Fruit fly (Drosophila melanogaster) whole organism, prepupa: ENCODE results near the gene Ppat-Dpck.

Source experiments
- Blimp-1 ChIP-seq: fragments of 200-800 bp; sonication (Bioruptor generic); optimal IDR thresholded peaks from 3 replicates; lab custom pipeline; 2017; ENCODE audit warnings: missing biosample characterization, missing genetic modification characterization, mild to moderate bottlenecking, moderate library complexity, missing genetic modification reagents
- CG10631 ChIP-seq: fragments of 200-800 bp; sonication (Bioruptor generic); optimal IDR thresholded peaks from 2 replicates; lab custom pipeline; 2016; ENCODE audit warnings: missing biosample characterization, missing genetic modification characterization
- CG10669 ChIP-seq: fragments of 200-800 bp; sonication (Bioruptor generic); optimal IDR thresholded peaks from 3 replicates; lab custom pipeline; 2018; ENCODE audit warnings: missing biosample characterization, mild to moderate bottlenecking, missing genetic modification characterization, moderate library complexity
- CG11762 ChIP-seq: fragments of 200-800 bp; sonication (Bioruptor generic); optimal IDR thresholded peaks from 3 replicates; lab custom pipeline; 2016; ENCODE audit warnings: missing biosample characterization, missing genetic modification characterization; ENCODE audit not compliant: insufficient read depth
- CG15336 ChIP-seq: fragments of 200-800 bp; sonication (Bioruptor generic); IDR thresholded peaks from 2 replicates; pipeline ENCODE4 v1.3.6; 2022; ENCODE audit warnings: missing biosample characterization, missing genetic modification characterization
- CG1621 ChIP-seq: fragments of 200-800 bp; sonication (Bioruptor generic); optimal IDR thresholded peaks from 3 replicates; lab custom pipeline; 2018; ENCODE audit warnings: missing biosample characterization, mild to moderate bottlenecking, missing genetic modification characterization
- CG16779 ChIP-seq: fragments of 200-800 bp; sonication (Bioruptor generic); optimal IDR thresholded peaks from 3 replicates; lab custom pipeline; 2017; ENCODE audit warnings: missing biosample characterization, mild to moderate bottlenecking, missing genetic modification characterization
- CG3032 ChIP-seq: fragments of 200-800 bp; optimal IDR thresholded peaks from 2 replicates; lab custom pipeline; 2019; ENCODE audit warnings: missing biosample characterization, mild to moderate bottlenecking, missing genetic modification characterization, moderate library complexity
- CG32006 ChIP-seq: fragments of 200-800 bp; sonication (Bioruptor generic); optimal IDR thresholded peaks from 3 replicates; lab custom pipeline; 2017; ENCODE audit warnings: missing biosample characterization, mild to moderate bottlenecking, missing genetic modification characterization
- CG34406 ChIP-seq: fragments of 200-800 bp; sonication (Bioruptor generic); optimal IDR thresholded peaks from 3 replicates; lab custom pipeline; 2016; ENCODE audit warnings: missing biosample characterization, missing genetic modification characterization
- CG3919 ChIP-seq: fragments of 200-800 bp; sonication (Bioruptor generic); optimal IDR thresholded peaks from 3 replicates; lab custom pipeline; 2016; ENCODE audit warnings: missing biosample characterization, missing genetic modification characterization
- CG4318 ChIP-seq: fragments of 200-800 bp; sonication (Bioruptor generic); optimal IDR thresholded peaks from 3 replicates; lab custom pipeline; 2017; ENCODE audit warnings: missing biosample characterization, mild to moderate bottlenecking, missing genetic modification characterization
- CG6276 ChIP-seq: fragments of 200-800 bp; sonication (Bioruptor generic); optimal IDR thresholded peaks from 2 replicates; lab custom pipeline; 2017; ENCODE audit warnings: missing biosample characterization, mild to moderate bottlenecking, missing genetic modification characterization
- CG6792 ChIP-seq: fragments of 200-800 bp; sonication (Bioruptor generic); optimal IDR thresholded peaks from 3 replicates; lab custom pipeline; 2016; ENCODE audit warnings: missing biosample characterization, missing genetic modification characterization
- CG6808 ChIP-seq: fragments of 200-800 bp; sonication (Bioruptor generic); optimal IDR thresholded peaks from 3 replicates; lab custom pipeline; 2017; ENCODE audit warnings: missing biosample characterization, missing genetic modification characterization, mild to moderate bottlenecking, moderate library complexity, missing genetic modification reagents
- CG7368 ChIP-seq: fragments of 200-800 bp; sonication (Bioruptor generic); optimal IDR thresholded peaks from 3 replicates; lab custom pipeline; 2016; ENCODE audit warnings: missing biosample characterization, missing genetic modification characterization
- CG8119 ChIP-seq: fragments of 200-800 bp; sonication (Bioruptor generic); IDR thresholded peaks from 3 replicates; pipeline ENCODE4 v1.3.6; 2022; ENCODE audit warnings: missing biosample characterization, missing genetic modification characterization
- CG8319 ChIP-seq: fragments of 200-800 bp; sonication (Bioruptor generic); optimal IDR thresholded peaks from 3 replicates; lab custom pipeline; 2016; ENCODE audit warnings: missing biosample characterization, missing genetic modification characterization
- CG9139 ChIP-seq: fragments of 200-800 bp; sonication (Bioruptor generic); optimal IDR thresholded peaks from 3 replicates; lab custom pipeline; 2017; ENCODE audit warnings: missing biosample characterization, mild to moderate bottlenecking, missing genetic modification characterization
- Eip78C ChIP-seq: fragments of 200-800 bp; sonication (Bioruptor generic); peaks from one replicate; lab custom pipeline; 2016; ENCODE audit warnings: missing biosample characterization, missing genetic modification characterization
- Eip93F ChIP-seq: fragments of 200-800 bp; sonication (Bioruptor generic); optimal IDR thresholded peaks from 2 replicates; lab custom pipeline; 2016; ENCODE audit warnings: missing biosample characterization, mild to moderate bottlenecking, missing genetic modification characterization
- Ets21C ChIP-seq: fragments of 200-800 bp; sonication (Bioruptor generic); optimal IDR thresholded peaks from 3 replicates; lab custom pipeline; 2016; ENCODE audit warnings: missing biosample characterization, missing genetic modification characterization
- Gug ChIP-seq: fragments of 200-800 bp; sonication (Bioruptor generic); IDR thresholded peaks from 2 replicates; pipeline ENCODE4 v1.3.6; 2022; ENCODE audit warnings: missing biosample characterization, missing genetic modification characterization
- Hr39 ChIP-seq: fragments of 200-800 bp; sonication (Bioruptor generic); optimal IDR thresholded peaks from 2 replicates; lab custom pipeline; 2016; ENCODE audit warnings: missing biosample characterization, missing genetic modification characterization
- Hr4 ChIP-seq: fragments of 200-800 bp; sonication (Bioruptor generic); optimal IDR thresholded peaks from 3 replicates; lab custom pipeline; 2016; ENCODE audit warnings: missing biosample characterization, missing genetic modification characterization
- Lpt ChIP-seq: fragments of 200-800 bp; sonication (Bioruptor generic); optimal IDR thresholded peaks from 3 replicates; lab custom pipeline; 2016; ENCODE audit warnings: missing biosample characterization, missing genetic modification characterization
- Met ChIP-seq: fragments of 200-800 bp; sonication (Bioruptor generic); optimal IDR thresholded peaks from 3 replicates; lab custom pipeline; 2016; ENCODE audit warnings: missing biosample characterization, missing genetic modification characterization
- Sox14 ChIP-seq: fragments of 200-800 bp; sonication (Bioruptor generic); optimal IDR thresholded peaks from 3 replicates; lab custom pipeline; 2016; ENCODE audit warnings: missing biosample characterization, missing genetic modification characterization
- Sox15 ChIP-seq: fragments of 200-800 bp; sonication (Bioruptor generic); optimal IDR thresholded peaks from 3 replicates; lab custom pipeline; 2016; ENCODE audit warnings: missing biosample characterization, missing genetic modification characterization
- achi ChIP-seq: fragments of 200-800 bp; sonication (Bioruptor generic); optimal IDR thresholded peaks from 3 replicates; lab custom pipeline; 2016; ENCODE audit warnings: missing biosample characterization, missing genetic modification characterization
- cyc ChIP-seq: fragments of 200-800 bp; sonication (Bioruptor generic); optimal IDR thresholded peaks from 3 replicates; lab custom pipeline; 2016; ENCODE audit warnings: missing biosample characterization, missing genetic modification characterization
- dac ChIP-seq: fragments of 200-800 bp; sonication (Bioruptor generic); optimal IDR thresholded peaks from 2 replicates; lab custom pipeline; 2017; ENCODE audit warnings: missing biosample characterization, mild to moderate bottlenecking, missing genetic modification characterization
- eg ChIP-seq: fragments of 200-800 bp; sonication (Bioruptor generic); IDR thresholded peaks from 3 replicates; pipeline ENCODE4 v1.3.6; 2022; ENCODE audit warnings: missing biosample characterization, missing genetic modification characterization
- esn ChIP-seq: fragments of 200-800 bp; sonication (Bioruptor generic); optimal IDR thresholded peaks from 2 replicates; lab custom pipeline; 2016; ENCODE audit warnings: missing biosample characterization, mild to moderate bottlenecking, missing genetic modification characterization, moderate library complexity
- fd59A ChIP-seq: fragments of 200-800 bp; sonication (Bioruptor generic); optimal IDR thresholded peaks from 2 replicates; lab custom pipeline; 2017; ENCODE audit warnings: missing biosample characterization, mild to moderate bottlenecking, missing genetic modification characterization, missing genetic modification reagents
- fkh ChIP-seq: fragments of 200-800 bp; sonication (Bioruptor generic); optimal IDR thresholded peaks from 3 replicates; lab custom pipeline; 2017; ENCODE audit warnings: missing biosample characterization, mild to moderate bottlenecking, missing genetic modification characterization, moderate library complexity
- lz ChIP-seq: fragments of 200-800 bp; sonication (Bioruptor generic); optimal IDR thresholded peaks from 3 replicates; lab custom pipeline; 2016; ENCODE audit warnings: missing biosample characterization, missing genetic modification characterization
- net ChIP-seq: fragments of 200-800 bp; sonication (Bioruptor generic); optimal IDR thresholded peaks from 3 replicates; lab custom pipeline; 2016; ENCODE audit warnings: missing biosample characterization, missing genetic modification characterization
- ss ChIP-seq, 2 experiments: fragments of 200-800 bp; sonication (Bioruptor generic); optimal IDR thresholded peaks; 2 replicates in 1 of 2; 3 replicates in 1 of 2; lab custom pipeline; 2017 to 2018; ENCODE audit warnings: mild to moderate bottlenecking in 2 of 2, missing biosample characterization in 2 of 2, missing genetic modification characterization in 2 of 2, moderate library complexity in 1 of 2

The Ppat-Dpck gene

DNA sequence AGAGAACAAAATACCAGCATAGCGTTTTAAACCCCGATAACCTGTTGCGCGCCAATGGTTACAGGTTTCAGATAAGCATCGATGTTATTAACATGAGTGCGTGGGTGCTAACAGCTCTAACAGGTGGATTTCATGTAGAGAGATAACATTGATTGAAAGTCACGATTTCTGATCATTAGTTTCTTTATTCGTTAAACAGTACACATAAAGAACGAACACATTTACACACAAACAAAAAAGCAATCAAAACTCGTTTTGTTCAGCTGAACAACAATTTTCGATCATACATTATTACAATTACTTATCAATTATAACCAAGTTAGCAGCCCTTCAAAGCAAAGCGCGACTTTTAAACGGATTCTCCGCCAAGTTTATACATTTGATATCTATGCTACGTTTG, 21.1 kb upstream of the Ppat-Dpck start (continued):
- TF ChIP-seq CG10631 (GFP tag; lab: Kevin White, UChicago): no peak
- TF ChIP-seq Hr39 (GFP tag; lab: Kevin White, UChicago): peak; percentile 43
- TF ChIP-seq achi (GFP tag; lab: Kevin White, UChicago): no peak
- peak; percentile 37 for TF ChIP-seq cyc (GFP tag; lab: Kevin White, UChicago)
- no peak for TF ChIP-seq Met (GFP tag; lab: Kevin White, UChicago)
- TF ChIP-seq Sox15: no peak
- no peak for TF ChIP-seq CG7368
- TF ChIP-seq Eip93F: no peak
- no peak for TF ChIP-seq fd59A
- TF ChIP-seq esn (GFP tag; lab: Kevin White, UChicago): peak; percentile 60
- TF ChIP-seq fkh (GFP tag; lab: Kevin White, UChicago): no peak
- TF ChIP-seq CG8319 (GFP tag; lab: Kevin White, UChicago): no peak
- no peak for TF ChIP-seq CG32006 (GFP tag; lab: Kevin White, UChicago)
- TF ChIP-seq eg: no peak
- TF ChIP-seq Hr4: no peak
- TF ChIP-seq Eip78C (GFP tag; lab: Kevin White, UChicago): peak; percentile 86
- TF ChIP-seq CG15336 (GFP tag; lab: Robert Waterston, UW): peak; percentile 27; the same call in 1 of the 2 replicates
- peak; percentile 57 for TF ChIP-seq lz (GFP tag; lab: Kevin White, UChicago)
- peak; percentile 34 for TF ChIP-seq CG3032 (tag; lab: Kevin White, UChicago)

DNA sequence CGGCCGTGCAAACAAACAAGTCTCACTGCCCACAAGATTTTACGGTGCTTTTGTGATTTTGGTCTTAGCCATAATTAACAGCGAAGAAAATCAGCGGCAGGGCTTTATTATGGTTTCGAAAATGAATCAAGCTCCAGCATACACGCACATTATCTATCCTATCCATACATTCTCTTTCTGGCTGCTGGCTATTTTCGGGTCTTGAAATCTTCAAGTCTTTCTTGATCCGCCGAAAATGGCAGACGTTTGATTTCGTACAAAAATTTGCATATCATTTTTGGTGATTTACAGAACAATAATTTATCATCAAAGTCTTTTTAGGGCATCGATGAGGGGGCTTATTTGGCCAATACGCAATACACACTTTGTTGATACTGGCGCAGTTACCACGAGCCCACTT, 20.2 kb upstream of the Ppat-Dpck start:
- TF ChIP-seq net (no peak), Met (GFP tag; lab: Kevin White, UChicago) (no peak), CG3919 (GFP tag; lab: Kevin White, UChicago) (no peak), esn (GFP tag; lab: Kevin White, UChicago) (no peak), lz (GFP tag; lab: Kevin White, UChicago) (no peak), CG6792 (GFP tag; lab: Kevin White, UChicago) (no peak), CG6808 (no peak), CG34406 (GFP tag; lab: Kevin White, UChicago) (no peak), cyc (GFP tag; lab: Kevin White, UChicago) (no peak), Gug (GFP tag; lab: Robert Waterston, UW) (no peak), CG10669 (GFP tag; lab: Kevin White, UChicago) (no peak), CG16779 (no peak), CG3032 (tag; lab: Kevin White, UChicago) (no peak), CG1621 (no peak), CG8119 (no peak), CG6276 (no peak), Lpt (GFP tag; lab: Kevin White, UChicago) (no peak)

DNA sequence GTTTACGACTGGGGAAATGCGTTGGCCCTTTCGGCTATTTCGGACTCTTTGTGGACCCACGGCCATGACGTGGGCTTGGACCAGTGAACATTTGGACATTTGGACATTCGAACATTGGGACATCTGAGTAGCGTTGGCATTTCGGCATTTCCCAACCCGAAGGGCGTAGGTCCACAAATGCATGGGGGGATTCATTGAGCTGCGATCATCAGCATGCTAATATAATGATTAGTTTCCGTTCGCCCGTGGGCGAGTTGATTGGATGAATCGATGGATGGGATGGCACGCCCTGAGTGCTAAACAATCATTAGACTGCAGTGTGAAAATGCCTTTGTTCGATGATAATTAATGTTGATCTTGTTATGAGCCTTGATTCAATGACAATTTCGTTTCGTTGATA, 18.9 kb upstream of the Ppat-Dpck start:
- no peak for TF ChIP-seq CG1621
- TF ChIP-seq CG6792 (GFP tag; lab: Kevin White, UChicago): no peak
- no peak for TF ChIP-seq fkh (GFP tag; lab: Kevin White, UChicago)
- no peak for TF ChIP-seq CG15336 (GFP tag; lab: Robert Waterston, UW)
- no peak for TF ChIP-seq achi (GFP tag; lab: Kevin White, UChicago)
- no peak for TF ChIP-seq CG4318 (GFP tag; lab: Kevin White, UChicago)
- TF ChIP-seq dac (GFP tag; lab: Kevin White, UChicago): no peak
- TF ChIP-seq Sox14 (GFP tag; lab: Kevin White, UChicago): no peak
- TF ChIP-seq CG9139: no peak
- TF ChIP-seq Ets21C (GFP tag; lab: Kevin White, UChicago): no peak

DNA sequence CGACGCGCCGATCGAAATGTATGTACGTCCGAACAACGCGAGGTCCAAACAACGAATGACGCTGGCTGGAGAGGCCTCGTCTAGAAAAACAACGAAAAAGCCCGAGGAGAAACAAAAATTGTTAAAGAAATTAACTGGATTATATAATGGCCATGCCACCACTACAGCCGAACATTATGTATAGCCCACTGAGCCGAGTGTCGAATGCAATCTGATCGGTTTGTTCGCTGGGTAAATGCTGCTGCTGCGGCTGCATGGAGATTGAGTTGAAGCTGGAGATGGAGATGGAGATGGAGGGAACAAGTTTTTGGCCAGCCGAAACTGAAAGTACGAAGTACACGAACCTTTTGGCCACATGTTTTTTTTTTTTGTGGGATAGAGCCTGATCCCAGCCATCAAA, 18.0 kb upstream of the Ppat-Dpck start, which contains the start of gene Cralbp:
TSS of gene Cralbp (minus strand) at position 115 of the 400 bp plus-strand sequence.
- TF ChIP-seq Blimp-1 (GFP tag; lab: Kevin White, UChicago) (peak; percentile 51), ss (GFP tag; optimal IDR thresholded peaks at IDR 0.05; lab: Kevin White, UChicago) (no peak), Ets21C (GFP tag; lab: Kevin White, UChicago) (no peak), achi (GFP tag; lab: Kevin White, UChicago) (no peak), Gug (GFP tag; lab: Robert Waterston, UW) (no peak), CG11762 (GFP tag; lab: Kevin White, UChicago) (no peak)
